Fruit fly (Drosophila melanogaster) whole organism, wandering third instar larva: Measurements from ENCODE around the gene CG42813.

ENCODE experiments used
- CrebA ChIP-seq: fragments of 200-800 bp; sonication (Bioruptor generic); optimal IDR thresholded peaks from 2 replicates; lab custom pipeline; 2016; ENCODE audit warnings: missing biosample characterization, mild to moderate bottlenecking, missing genetic modification characterization, borderline replicate concordance
- Hr83 ChIP-seq: fragments of 200-300 bp; sonication (Bioruptor generic); optimal IDR thresholded peaks from 2 replicates; lab custom pipeline; 2016; ENCODE audit warnings: missing biosample characterization, mild to moderate bottlenecking, missing genetic modification characterization, moderate library complexity; ENCODE audit not compliant: poor library complexity, severe bottlenecking
- Rel ChIP-seq, 2 experiments: fragments of 200-800 bp; sonication (Bioruptor generic) in 1 of 2; optimal IDR thresholded peaks; 2 replicates in 1 of 2; 3 replicates in 1 of 2; lab custom pipeline; 2016 to 2019; ENCODE audit warnings: mild to moderate bottlenecking in 2 of 2, missing biosample characterization in 2 of 2, missing genetic modification characterization in 2 of 2, moderate library complexity in 1 of 2
- dsf ChIP-seq: sonication (Bioruptor generic); optimal IDR thresholded peaks from 2 replicates; lab custom pipeline; 2016; ENCODE audit warnings: missing biosample characterization, missing genetic modification characterization, borderline replicate concordance
- foxo ChIP-seq, 2 experiments: fragments of 200-800 bp; sonication (Bioruptor generic); optimal IDR thresholded peaks; 2 replicates in 1 of 2; 3 replicates in 1 of 2; lab custom pipeline; 2016 to 2017; ENCODE audit warnings: missing biosample characterization in 2 of 2, missing genetic modification characterization in 2 of 2
- lola ChIP-seq: fragments of >200 bp; optimal IDR thresholded peaks from 2 replicates; lab custom pipeline; 2017; ENCODE audit warnings: missing biosample characterization, missing genetic modification characterization
- usp ChIP-seq: fragments of >200 bp; optimal IDR thresholded peaks from 2 replicates; lab custom pipeline; 2017; ENCODE audit warnings: missing biosample characterization, missing genetic modification characterization

- TF ChIP-seq Hr83 (no peak), Rel (GFP tag; optimal IDR thresholded peaks at IDR 0.05; lab: Kevin White, UChicago) (no peak), Rel (tag; optimal IDR thresholded peaks at IDR 0.05; lab: Kevin White, UChicago) (no peak), usp (no peak), dsf (GFP tag; lab: Kevin White, UChicago) (no peak), foxo (GFP tag; optimal IDR thresholded peaks at IDR 0.05; lab: Kevin White, UChicago) (no peak), CrebA (GFP tag; lab: Kevin White, UChicago) (no peak), lola (GFP tag; lab: Kevin White, UChicago) (no peak)
These were observed 7.4 kb downstream of the CG42813 start for dm6 chr3R:27220829-27221463.
